Fruit fly (Drosophila melanogaster) whole organism, wandering third instar larva: ENCODE results near the gene Vm32E.

ENCODE experiments used
- Abd-B ChIP-seq: fragments of >200 bp; optimal IDR thresholded peaks from 2 replicates; lab custom pipeline; 2017; ENCODE audit warnings: missing biosample characterization, missing genetic modification characterization
- CG32264 ChIP-seq: fragments of 200-800 bp; sonication (Bioruptor generic); optimal IDR thresholded peaks from 2 replicates; lab custom pipeline; 2016; ENCODE audit warnings: missing biosample characterization, missing genetic modification characterization
- CG9705 ChIP-seq: fragments of 200-800 bp; sonication (Bioruptor generic); optimal IDR thresholded peaks from 2 replicates; lab custom pipeline; 2018; ENCODE audit warnings: missing biosample characterization, mild to moderate bottlenecking, missing genetic modification characterization
- CrebA ChIP-seq: fragments of 200-800 bp; sonication (Bioruptor generic); optimal IDR thresholded peaks from 2 replicates; lab custom pipeline; 2016; ENCODE audit warnings: missing biosample characterization, mild to moderate bottlenecking, missing genetic modification characterization, borderline replicate concordance
- Dfd ChIP-seq: fragments of >200 bp; optimal IDR thresholded peaks from 2 replicates; lab custom pipeline; 2017; ENCODE audit warnings: missing biosample characterization, missing genetic modification characterization
- Dif ChIP-seq: fragments of 200-275, 200-300 bp; sonication (Bioruptor generic); optimal IDR thresholded peaks from 2 replicates; lab custom pipeline; 2018; ENCODE audit warnings: missing biosample characterization, missing genetic modification characterization; ENCODE audit not compliant: partially characterized antibody
- GATAd ChIP-seq: sonication (Bioruptor generic); optimal IDR thresholded peaks from 2 replicates; lab custom pipeline; 2016; ENCODE audit warnings: missing biosample characterization, missing genetic modification characterization
- HLH106 ChIP-seq: fragments of 200-800 bp; optimal IDR thresholded peaks from 3 replicates; lab custom pipeline; 2019; ENCODE audit warnings: missing biosample characterization, mild to moderate bottlenecking, missing genetic modification characterization, moderate library complexity
- Hnf4 ChIP-seq: fragments of 200-800 bp; sonication (Bioruptor generic); optimal IDR thresholded peaks from 2 replicates; lab custom pipeline; 2016; ENCODE audit warnings: missing biosample characterization, mild to moderate bottlenecking, missing genetic modification characterization
- Hr78 ChIP-seq: fragments of >200 bp; optimal IDR thresholded peaks from 2 replicates; lab custom pipeline; 2017; ENCODE audit warnings: missing biosample characterization, missing genetic modification characterization
- Hr83 ChIP-seq: fragments of 200-300 bp; sonication (Bioruptor generic); optimal IDR thresholded peaks from 2 replicates; lab custom pipeline; 2016; ENCODE audit warnings: missing biosample characterization, mild to moderate bottlenecking, missing genetic modification characterization, moderate library complexity; ENCODE audit not compliant: poor library complexity, severe bottlenecking
- Jra ChIP-seq: sonication (Bioruptor generic); optimal IDR thresholded peaks from 2 replicates; lab custom pipeline; 2016; ENCODE audit warnings: missing biosample characterization, missing genetic modification characterization
- Mio ChIP-seq: sonication (Bioruptor generic); optimal IDR thresholded peaks from 2 replicates; lab custom pipeline; 2016; ENCODE audit warnings: missing biosample characterization, missing genetic modification characterization
- Myc ChIP-seq: fragments of >200 bp; optimal IDR thresholded peaks from 2 replicates; lab custom pipeline; 2017
- N ChIP-seq: fragments of >200 bp; optimal IDR thresholded peaks from 2 replicates; lab custom pipeline; 2018; ENCODE audit warnings: missing biosample characterization, missing external identifiers, missing genetic modification characterization
- OdsH ChIP-seq: fragments of 200-800 bp; sonication (Bioruptor generic); optimal IDR thresholded peaks from 2 replicates; lab custom pipeline; 2016; ENCODE audit warnings: missing biosample characterization, mild to moderate bottlenecking, missing genetic modification characterization
- Rel ChIP-seq, 2 experiments: fragments of 200-800 bp; sonication (Bioruptor generic) in 1 of 2; optimal IDR thresholded peaks; 2 replicates in 1 of 2; 3 replicates in 1 of 2; lab custom pipeline; 2016 to 2019; ENCODE audit warnings: mild to moderate bottlenecking in 2 of 2, missing biosample characterization in 2 of 2, missing genetic modification characterization in 2 of 2, moderate library complexity in 1 of 2
- Sp1 ChIP-seq: fragments of 200-800 bp; sonication (Bioruptor generic); optimal IDR thresholded peaks from 3 replicates; lab custom pipeline; 2019; ENCODE audit warnings: missing biosample characterization, mild to moderate bottlenecking, missing genetic modification characterization, moderate library complexity
- Vsx2 ChIP-seq: fragments of 200-300, 225-300 bp; sonication (Bioruptor generic); optimal IDR thresholded peaks from 2 replicates; lab custom pipeline; 2018; ENCODE audit warnings: missing biosample characterization, missing genetic modification characterization; ENCODE audit not compliant: partially characterized antibody
- br ChIP-seq: fragments of 200-800 bp; sonication (Bioruptor generic); optimal IDR thresholded peaks from 2 replicates; lab custom pipeline; 2016; ENCODE audit warnings: missing biosample characterization, missing genetic modification characterization
- brk ChIP-seq: fragments of 200-800 bp; sonication (Bioruptor generic); optimal IDR thresholded peaks from 2 replicates; lab custom pipeline; 2016; ENCODE audit warnings: missing biosample characterization, mild to moderate bottlenecking, missing genetic modification characterization
- dl ChIP-seq, 2 experiments: fragments of 175-275, 200-275 bp in 1 of 2; fragments of 200-275 bp in 1 of 2; sonication (Bioruptor generic); optimal IDR thresholded peaks; lab custom pipeline; 2018; ENCODE audit warnings: mild to moderate bottlenecking in 2 of 2, missing biosample characterization in 2 of 2, missing genetic modification characterization in 2 of 2, moderate library complexity in 2 of 2; ENCODE audit not compliant: partially characterized antibody in 2 of 2, insufficient read depth in 1 of 2
- dmrt93B ChIP-seq: fragments of 200-800 bp; sonication (Bioruptor generic); optimal IDR thresholded peaks from 2 replicates; lab custom pipeline; 2018; ENCODE audit warnings: missing biosample characterization, mild to moderate bottlenecking, missing genetic modification characterization
- dsf ChIP-seq: sonication (Bioruptor generic); optimal IDR thresholded peaks from 2 replicates; lab custom pipeline; 2016; ENCODE audit warnings: missing biosample characterization, missing genetic modification characterization, borderline replicate concordance
- ey ChIP-seq: fragments of 200-800 bp; sonication (Bioruptor generic); optimal IDR thresholded peaks from 2 replicates; lab custom pipeline; 2016; ENCODE audit warnings: missing biosample characterization, missing genetic modification characterization
- foxo ChIP-seq, 2 experiments: fragments of 200-800 bp; sonication (Bioruptor generic); optimal IDR thresholded peaks; 2 replicates in 1 of 2; 3 replicates in 1 of 2; lab custom pipeline; 2016 to 2017; ENCODE audit warnings: missing biosample characterization in 2 of 2, missing genetic modification characterization in 2 of 2
- fru ChIP-seq: fragments of 200-800 bp; sonication (Bioruptor generic); optimal IDR thresholded peaks from 3 replicates; lab custom pipeline; 2016; ENCODE audit warnings: missing biosample characterization, mild to moderate bottlenecking, missing genetic modification characterization
- h ChIP-seq: fragments of 200-800 bp; sonication (Bioruptor generic); optimal IDR thresholded peaks from 3 replicates; lab custom pipeline; 2016; ENCODE audit warnings: missing biosample characterization, mild to moderate bottlenecking, missing genetic modification characterization
- jim ChIP-seq: fragments of 175-275, 200-325 bp; sonication (Bioruptor generic); optimal IDR thresholded peaks from 2 replicates; lab custom pipeline; 2016; ENCODE audit warnings: missing biosample characterization, mild to moderate bottlenecking, missing genetic modification characterization
- lola ChIP-seq: fragments of >200 bp; optimal IDR thresholded peaks from 2 replicates; lab custom pipeline; 2017; ENCODE audit warnings: missing biosample characterization, missing genetic modification characterization
- pan ChIP-seq: fragments of >200 bp; optimal IDR thresholded peaks from 2 replicates; lab custom pipeline; 2017
- psq ChIP-seq: fragments of 200-800 bp; sonication (Bioruptor generic); optimal IDR thresholded peaks from 3 replicates; lab custom pipeline; 2017; ENCODE audit warnings: missing biosample characterization, mild to moderate bottlenecking, missing genetic modification characterization, moderate library complexity
- rgr ChIP-seq: fragments of 200-800 bp; sonication (Bioruptor generic); optimal IDR thresholded peaks from 3 replicates; lab custom pipeline; 2016; ENCODE audit warnings: missing biosample characterization, mild to moderate bottlenecking, missing genetic modification characterization
- sage ChIP-seq: fragments of 200-800 bp; sonication (Bioruptor generic); optimal IDR thresholded peaks from 2 replicates; lab custom pipeline; 2016; ENCODE audit warnings: missing biosample characterization, mild to moderate bottlenecking, missing genetic modification characterization
- sv ChIP-seq: fragments of 200-800 bp; sonication (Bioruptor generic); optimal IDR thresholded peaks from 3 replicates; lab custom pipeline; 2016; ENCODE audit warnings: missing biosample characterization, missing genetic modification characterization
- tai ChIP-seq: sonication (Bioruptor generic); optimal IDR thresholded peaks from 2 replicates; lab custom pipeline; 2016; ENCODE audit warnings: missing biosample characterization, missing genetic modification characterization
- usp ChIP-seq: fragments of >200 bp; optimal IDR thresholded peaks from 2 replicates; lab custom pipeline; 2017; ENCODE audit warnings: missing biosample characterization, missing genetic modification characterization
- woc ChIP-seq: sonication (Bioruptor generic); optimal IDR thresholded peaks from 2 replicates; lab custom pipeline; 2016; ENCODE audit warnings: missing biosample characterization, mild to moderate bottlenecking, missing genetic modification characterization

The Vm32E gene

dm6 chr2L:11196219-11196618 is 24.8 kb upstream of the Vm32E start:
- TF ChIP-seq dmrt93B (no peak), GATAd (GFP tag; lab: Kevin White, UChicago) (no peak), pan (no peak), rgr (GFP tag; lab: Kevin White, UChicago) (no peak), dl (GFP tag; optimal IDR thresholded peaks at IDR 0.05; lab: Kevin White, UChicago; ENCODE audit: insufficient read depth in 1 of 2, partially characterized antibody in 2 of 2) (no peak), Abd-B (GFP tag; lab: Kevin White, UChicago) (no peak), OdsH (no peak), Dif (no peak), sv (GFP tag; lab: Kevin White, UChicago) (no peak), Dfd (GFP tag; lab: Kevin White, UChicago) (no peak), Rel (GFP tag; optimal IDR thresholded peaks at IDR 0.05; lab: Kevin White, UChicago) (no peak), Rel (tag; optimal IDR thresholded peaks at IDR 0.05; lab: Kevin White, UChicago) (no peak), dsf (GFP tag; lab: Kevin White, UChicago) (no peak), Myc (no peak)

- TF ChIP-seq sv (GFP tag; lab: Kevin White, UChicago): peak; percentile 10
- TF ChIP-seq h (GFP tag; lab: Kevin White, UChicago): no peak
Measured at dm6 chr2L:11192691-11193090, 21.2 kb upstream of the Vm32E start.

- TF ChIP-seq Vsx2 (GFP tag; lab: Kevin White, UChicago): no peak
- no peak for TF ChIP-seq Hr78 (GFP tag; lab: Kevin White, UChicago)
- no peak for TF ChIP-seq dl (GFP tag; optimal IDR thresholded peaks at IDR 0.05; lab: Kevin White, UChicago; ENCODE audit: insufficient read depth in 1 of 2, partially characterized antibody in 2 of 2)
- TF ChIP-seq pan: no peak
- TF ChIP-seq Dif: no peak
- TF ChIP-seq psq: no peak
- TF ChIP-seq Myc: no peak
- no peak for TF ChIP-seq Hnf4 (GFP tag; lab: Kevin White, UChicago)
- no peak for TF ChIP-seq sv (GFP tag; lab: Kevin White, UChicago)
- TF ChIP-seq h (GFP tag; lab: Kevin White, UChicago): no peak
- TF ChIP-seq ey (GFP tag; lab: Kevin White, UChicago): no peak
- TF ChIP-seq foxo (GFP tag; optimal IDR thresholded peaks at IDR 0.05; lab: Kevin White, UChicago): no peak
- no peak for TF ChIP-seq jim (GFP tag; lab: Kevin White, UChicago)
- no peak for TF ChIP-seq OdsH
- no peak for TF ChIP-seq usp
- TF ChIP-seq Dfd (GFP tag; lab: Kevin White, UChicago): no peak
- TF ChIP-seq Rel (GFP tag; optimal IDR thresholded peaks at IDR 0.05; lab: Kevin White, UChicago): no peak
- no peak for TF ChIP-seq Rel (tag; optimal IDR thresholded peaks at IDR 0.05; lab: Kevin White, UChicago)
- no peak for TF ChIP-seq GATAd (GFP tag; lab: Kevin White, UChicago)
Measured at dm6 chr2L:11190165-11190564, 18.7 kb upstream of the Vm32E start.

dm6 chr2L:11189116-11189449 is 17.6 kb upstream of the Vm32E start:
- TF ChIP-seq sv (GFP tag; lab: Kevin White, UChicago) (no peak), Mio (no peak), dsf (GFP tag; lab: Kevin White, UChicago) (peak; percentile 13), ey (GFP tag; lab: Kevin White, UChicago) (peak; percentile 43), rgr (GFP tag; lab: Kevin White, UChicago) (peak; percentile 79), pan (no peak), woc (GFP tag; lab: Kevin White, UChicago) (peak; percentile 48), HLH106 (tag; lab: Kevin White, UChicago) (peak; percentile 23), jim (GFP tag; lab: Kevin White, UChicago) (no peak), Sp1 (GFP tag; lab: Kevin White, UChicago) (peak; percentile 69), CG9705 (GFP tag; lab: Kevin White, UChicago) (no peak), GATAd (GFP tag; lab: Kevin White, UChicago) (no peak), dmrt93B (no peak), brk (GFP tag; lab: Kevin White, UChicago) (no peak), Hr83 (GFP tag; lab: Kevin White, UChicago) (no peak), Rel (GFP tag; optimal IDR thresholded peaks at IDR 0.05; lab: Kevin White, UChicago) (no peak), Rel (tag; optimal IDR thresholded peaks at IDR 0.05; lab: Kevin White, UChicago) (no peak), Abd-B (GFP tag; lab: Kevin White, UChicago) (no peak), Jra (no peak), CrebA (no peak), tai (no peak), OdsH (peak; percentile 88), foxo (GFP tag; optimal IDR thresholded peaks at IDR 0.05; lab: Kevin White, UChicago) (peak in 1 of 2 experiments; percentile 54), fru (GFP tag; lab: Kevin White, UChicago) (peak; percentile 81), psq (peak; percentile 78), usp (no peak), br (GFP tag; lab: Kevin White, UChicago) (peak; percentile 44), Myc (no peak), h (GFP tag; lab: Kevin White, UChicago) (peak; percentile 73), Dif (no peak), Hr78 (GFP tag; lab: Kevin White, UChicago) (no peak), Vsx2 (GFP tag; lab: Kevin White, UChicago) (no peak), Dfd (GFP tag; lab: Kevin White, UChicago) (no peak), lola (GFP tag; lab: Kevin White, UChicago) (no peak), dl (GFP tag; optimal IDR thresholded peaks at IDR 0.05; lab: Kevin White, UChicago; ENCODE audit: insufficient read depth in 1 of 2, partially characterized antibody in 2 of 2) (no peak), Hnf4 (GFP tag; lab: Kevin White, UChicago) (peak; percentile 33), CG32264 (GFP tag; lab: Kevin White, UChicago) (no peak), sage (GFP tag; lab: Kevin White, UChicago) (no peak), N (no peak)
